Fruit fly (Drosophila melanogaster) whole organism, wandering third instar larva: Measurements from ENCODE around the gene CG5199.

ENCODE experiments used
- CG32264 ChIP-seq: fragments of 200-800 bp; sonication (Bioruptor generic); optimal IDR thresholded peaks from 2 replicates; lab custom pipeline; 2016; ENCODE audit warnings: missing biosample characterization, missing genetic modification characterization
- GATAd ChIP-seq: sonication (Bioruptor generic); optimal IDR thresholded peaks from 2 replicates; lab custom pipeline; 2016; ENCODE audit warnings: missing biosample characterization, missing genetic modification characterization
- Jra ChIP-seq: sonication (Bioruptor generic); optimal IDR thresholded peaks from 2 replicates; lab custom pipeline; 2016; ENCODE audit warnings: missing biosample characterization, missing genetic modification characterization
- OdsH ChIP-seq: fragments of 200-800 bp; sonication (Bioruptor generic); optimal IDR thresholded peaks from 2 replicates; lab custom pipeline; 2016; ENCODE audit warnings: missing biosample characterization, mild to moderate bottlenecking, missing genetic modification characterization
- Rel ChIP-seq, 2 experiments: fragments of 200-800 bp; sonication (Bioruptor generic) in 1 of 2; optimal IDR thresholded peaks; 2 replicates in 1 of 2; 3 replicates in 1 of 2; lab custom pipeline; 2016 to 2019; ENCODE audit warnings: mild to moderate bottlenecking in 2 of 2, missing biosample characterization in 2 of 2, missing genetic modification characterization in 2 of 2, moderate library complexity in 1 of 2
- dmrt93B ChIP-seq: fragments of 200-800 bp; sonication (Bioruptor generic); optimal IDR thresholded peaks from 2 replicates; lab custom pipeline; 2018; ENCODE audit warnings: missing biosample characterization, mild to moderate bottlenecking, missing genetic modification characterization
- ey ChIP-seq: fragments of 200-800 bp; sonication (Bioruptor generic); optimal IDR thresholded peaks from 2 replicates; lab custom pipeline; 2016; ENCODE audit warnings: missing biosample characterization, missing genetic modification characterization
- foxo ChIP-seq, 2 experiments: fragments of 200-800 bp; sonication (Bioruptor generic); optimal IDR thresholded peaks; 2 replicates in 1 of 2; 3 replicates in 1 of 2; lab custom pipeline; 2016 to 2017; ENCODE audit warnings: missing biosample characterization in 2 of 2, missing genetic modification characterization in 2 of 2
- psq ChIP-seq: fragments of 200-800 bp; sonication (Bioruptor generic); optimal IDR thresholded peaks from 3 replicates; lab custom pipeline; 2017; ENCODE audit warnings: missing biosample characterization, mild to moderate bottlenecking, missing genetic modification characterization, moderate library complexity
- tai ChIP-seq: sonication (Bioruptor generic); optimal IDR thresholded peaks from 2 replicates; lab custom pipeline; 2016; ENCODE audit warnings: missing biosample characterization, missing genetic modification characterization
- usp ChIP-seq: fragments of >200 bp; optimal IDR thresholded peaks from 2 replicates; lab custom pipeline; 2017; ENCODE audit warnings: missing biosample characterization, missing genetic modification characterization

DNA sequence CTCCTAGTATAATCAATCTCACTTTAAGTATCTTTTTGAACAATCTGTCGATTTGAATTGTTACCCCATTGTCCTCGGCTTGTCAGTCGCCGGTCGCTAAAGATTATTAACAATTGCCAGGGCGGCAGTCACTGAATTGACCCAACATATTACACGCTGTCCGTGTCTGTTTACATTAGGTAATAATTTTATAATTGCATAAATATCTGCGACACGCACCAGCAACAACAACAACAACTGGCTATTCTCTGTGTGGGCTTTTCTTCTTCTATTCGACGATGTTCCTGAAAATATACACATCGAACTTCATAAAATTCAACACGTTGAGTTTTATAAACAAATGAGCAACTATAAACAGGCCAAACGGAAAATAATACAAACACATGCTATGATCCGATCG, 3.9 kb downstream of the CG5199 start:
- TF ChIP-seq ey (GFP tag; lab: Kevin White, UChicago) (no peak), foxo (GFP tag; optimal IDR thresholded peaks at IDR 0.05; lab: Kevin White, UChicago) (no peak), dmrt93B (GFP tag; lab: Kevin White, UChicago) (no peak), psq (GFP tag; lab: Kevin White, UChicago) (no peak), tai (no peak), OdsH (GFP tag; lab: Kevin White, UChicago) (no peak), Jra (GFP tag; lab: Kevin White, UChicago) (no peak), usp (GFP tag; lab: Kevin White, UChicago) (no peak), CG32264 (GFP tag; lab: Kevin White, UChicago) (no peak), GATAd (no peak), Rel (GFP tag; optimal IDR thresholded peaks at IDR 0.05; lab: Kevin White, UChicago) (no peak), Rel (tag; optimal IDR thresholded peaks at IDR 0.05; lab: Kevin White, UChicago) (no peak)
